Worm (Caenorhabditis elegans) whole organism, mixed stage, embryonic: ENCODE measurements around the gene Y47D3B.12.

Source experiments
- bed-3 ChIP-seq: fragments of 200-800 bp; sonication (Bioruptor generic); optimal IDR thresholded peaks from 3 replicates; lab custom pipeline; 2018; ENCODE audit warnings: mild to moderate bottlenecking, missing genetic modification characterization, moderate library complexity, missing compliant biosample characterization
- ces-1 ChIP-seq: fragments of 150-350 bp; optimal IDR thresholded peaks from 2 replicates; lab custom pipeline; 2014; ENCODE audit warnings: missing biosample characterization, missing genetic modification reagents, missing genetic modification characterization
- elt-1 ChIP-seq: sonication (generic microtip); optimal IDR thresholded peaks from 2 replicates; lab custom pipeline; 2017; ENCODE audit warnings: missing genetic modification characterization, mild to moderate bottlenecking, missing compliant biosample characterization, antibody characterized with exemption, moderate library complexity, borderline replicate concordance; ENCODE audit not compliant: insufficient read depth
- elt-3 ChIP-seq: fragments of 150-350 bp; optimal IDR thresholded peaks from 2 replicates; lab custom pipeline; 2014; ENCODE audit warnings: missing biosample characterization, missing genetic modification characterization
- lsy-2 ChIP-seq: fragments of 150-350 bp; optimal IDR thresholded peaks from 2 replicates; lab custom pipeline; 2014; ENCODE audit warnings: missing biosample characterization, missing genetic modification characterization
- mls-2 ChIP-seq: sonication (generic microtip); optimal IDR thresholded peaks from 2 replicates; lab custom pipeline; 2016; ENCODE audit warnings: mild to moderate bottlenecking, missing genetic modification characterization, moderate library complexity, missing compliant biosample characterization
- nhr-28 ChIP-seq: fragments of 150-350 bp; optimal IDR thresholded peaks from 2 replicates; lab custom pipeline; 2014; ENCODE audit warnings: missing biosample characterization, missing genetic modification characterization
- nhr-76 ChIP-seq: sonication (generic microtip); optimal IDR thresholded peaks from 2 replicates; lab custom pipeline; 2017; ENCODE audit warnings: missing biosample characterization, missing genetic modification characterization
- sem-2 ChIP-seq: fragments of 200-800 bp; sonication (Bioruptor generic); optimal IDR thresholded peaks from 2 replicates; lab custom pipeline; 2018; ENCODE audit warnings: mild to moderate bottlenecking, missing genetic modification characterization, missing compliant biosample characterization
- snpc-4 ChIP-seq: fragments of 150-350 bp; optimal IDR thresholded peaks from 2 replicates; lab custom pipeline; 2014; ENCODE audit warnings: missing biosample characterization, missing genetic modification characterization
- sptf-1 ChIP-seq: sonication (generic microtip); optimal IDR thresholded peaks from 2 replicates; lab custom pipeline; 2017; ENCODE audit warnings: mild to moderate bottlenecking, missing genetic modification characterization, moderate library complexity, missing compliant biosample characterization
- unc-120 ChIP-seq: sonication (generic microtip); optimal IDR thresholded peaks from 2 replicates; lab custom pipeline; 2017; ENCODE audit warnings: missing genetic modification characterization, missing compliant biosample characterization; ENCODE audit not compliant: poor library complexity, severe bottlenecking
- unc-39 ChIP-seq: fragments of 150-350 bp; optimal IDR thresholded peaks from 2 replicates; lab custom pipeline; 2014; ENCODE audit warnings: missing biosample characterization, missing genetic modification characterization
- ztf-11 ChIP-seq: fragments of 150-350 bp; optimal IDR thresholded peaks from 2 replicates; lab custom pipeline; 2014; ENCODE audit warnings: missing biosample characterization, missing genetic modification characterization

DNA sequence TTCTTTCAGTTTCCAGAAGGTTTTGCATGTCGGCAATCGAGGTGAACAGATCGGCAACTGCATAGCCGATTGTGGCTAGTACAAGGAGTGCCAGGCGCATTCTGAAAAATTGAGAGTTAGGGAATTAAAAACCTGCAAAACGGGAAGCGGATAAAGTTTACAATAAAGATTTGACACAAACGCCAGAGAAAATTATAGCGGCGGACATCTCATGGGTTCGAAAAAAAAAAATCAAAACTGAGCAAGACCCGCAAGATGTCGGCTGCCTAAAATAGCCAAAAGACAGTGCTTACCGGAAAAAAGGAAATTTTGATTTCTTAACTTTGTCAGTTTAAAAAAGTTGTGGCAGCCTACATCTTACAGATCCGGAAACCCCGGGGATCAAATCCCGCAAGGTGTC is 24.9 kb upstream of the Y47D3B.12 start, which contains the start of gene dpy-18:
- TF ChIP-seq snpc-4 (tag; lab: Kevin White, UChicago) (no peak), sptf-1 (no peak), ztf-11 (no peak), lsy-2 (tag; lab: Kevin White, UChicago) (no peak), elt-3 (no peak), mls-2 (tag; lab: Kevin White, UChicago) (no peak), nhr-28 (no peak), unc-120 (no peak), nhr-76 (no peak), ces-1 (GFP tag; lab: Kevin White, UChicago) (no peak), unc-39 (tag; lab: Kevin White, UChicago) (no peak), sem-2 (GFP tag; lab: Kevin White, UChicago) (no peak), bed-3 (no peak), elt-1 (tag; lab: Kevin White, UChicago) (no peak)
